Fruit fly (Drosophila melanogaster) whole organism, embryonic: ENCODE data around the gene Ccp84Ad.

Experiments
- ATbp ChIP-seq: fragments of 200-800 bp; sonication (Bioruptor generic); optimal IDR thresholded peaks from 2 replicates; lab custom pipeline; 2017; ENCODE audit warnings: missing biosample characterization, mild to moderate bottlenecking, missing genetic modification characterization, missing genetic modification reagents
- Asciz ChIP-seq: fragments of 200-800 bp; sonication (Bioruptor generic); optimal IDR thresholded peaks from 2 replicates; lab custom pipeline; 2017; ENCODE audit warnings: missing biosample characterization, mild to moderate bottlenecking, missing genetic modification characterization, missing genetic modification reagents
- BtbVII ChIP-seq: fragments of 200-800 bp; sonication (Bioruptor generic); optimal IDR thresholded peaks from 3 replicates; lab custom pipeline; 2017; ENCODE audit warnings: missing biosample characterization, mild to moderate bottlenecking, missing genetic modification characterization
- CG10321 ChIP-seq: fragments of 200-800 bp; sonication (Bioruptor generic); IDR thresholded peaks from 2 replicates; pipeline ENCODE4 v1.3.6; 2022; ENCODE audit warnings: missing biosample characterization, missing genetic modification characterization
- CG10543 ChIP-seq: fragments of 200-800 bp; sonication (Bioruptor generic); optimal IDR thresholded peaks from 3 replicates; lab custom pipeline; 2017; ENCODE audit warnings: missing biosample characterization, mild to moderate bottlenecking, missing genetic modification characterization, moderate library complexity
- CG11695 ChIP-seq: fragments of 200-800 bp; sonication (Bioruptor generic); IDR thresholded peaks from 3 replicates; pipeline ENCODE4 v1.3.6; 2022; ENCODE audit warnings: missing biosample characterization, missing genetic modification characterization
- CG1233 ChIP-seq: fragments of 200-800 bp; sonication (Bioruptor generic); optimal IDR thresholded peaks from 4 replicates; lab custom pipeline; 2018; ENCODE audit warnings: missing biosample characterization, mild to moderate bottlenecking, missing genetic modification characterization
- CG12659 ChIP-seq: fragments of 200-800 bp; sonication (Bioruptor generic); optimal IDR thresholded peaks from 3 replicates; lab custom pipeline; 2017; ENCODE audit warnings: mild to moderate bottlenecking, missing biosample characterization, missing genetic modification reagents, missing genetic modification characterization
- CG13296 ChIP-seq: fragments of 200-800 bp; sonication (Bioruptor generic); optimal IDR thresholded peaks from 3 replicates; lab custom pipeline; 2018; ENCODE audit warnings: missing biosample characterization, mild to moderate bottlenecking, missing genetic modification characterization
- CG14667 ChIP-seq: fragments of 200-800 bp; sonication (Bioruptor generic); IDR thresholded peaks from 2 replicates; pipeline ENCODE4 v1.3.6; 2022; ENCODE audit warnings: missing biosample characterization, missing genetic modification characterization
- CG14965 ChIP-seq: fragments of 200-800 bp; sonication (Bioruptor generic); optimal IDR thresholded peaks from 2 replicates; lab custom pipeline; 2016; ENCODE audit warnings: missing biosample characterization, missing genetic modification characterization, borderline replicate concordance
- CG15269 ChIP-seq: fragments of 200-800 bp; sonication (Bioruptor generic); optimal IDR thresholded peaks from 2 replicates; lab custom pipeline; 2018; ENCODE audit warnings: missing biosample characterization, mild to moderate bottlenecking, missing genetic modification characterization, moderate library complexity
- CG16779 ChIP-seq: fragments of 200-800 bp; sonication (Bioruptor generic); IDR thresholded peaks from 2 replicates; pipeline ENCODE4 v1.3.6; 2022; ENCODE audit warnings: missing biosample characterization, missing genetic modification characterization
- CG17802 ChIP-seq: fragments of 200-800 bp; sonication (Bioruptor generic); optimal IDR thresholded peaks from 2 replicates; lab custom pipeline; 2018; ENCODE audit warnings: missing biosample characterization, mild to moderate bottlenecking, missing genetic modification characterization, moderate library complexity
- CG18764 ChIP-seq: fragments of 200-800 bp; sonication (Bioruptor generic); optimal IDR thresholded peaks from 3 replicates; lab custom pipeline; 2016; ENCODE audit warnings: missing biosample characterization, missing genetic modification characterization
- CG30403 ChIP-seq: fragments of 200-800 bp; sonication (Bioruptor generic); optimal IDR thresholded peaks from 3 replicates; lab custom pipeline; 2016; ENCODE audit warnings: missing biosample characterization, missing genetic modification characterization
- CG30431 ChIP-seq: fragments of 200-800 bp; sonication (Bioruptor generic); optimal IDR thresholded peaks from 2 replicates; lab custom pipeline; 2017; ENCODE audit warnings: missing biosample characterization, missing genetic modification characterization
- CG4404 ChIP-seq: fragments of 200-800 bp; sonication (Bioruptor generic); IDR thresholded peaks from 2 replicates; pipeline ENCODE4 v1.3.6; 2022; ENCODE audit warnings: missing biosample characterization, missing genetic modification characterization
- CG7357 ChIP-seq: fragments of 200-800 bp; sonication (Bioruptor generic); IDR thresholded peaks from 3 replicates; pipeline ENCODE4 v1.3.6; 2022; ENCODE audit warnings: missing biosample characterization, missing genetic modification characterization
- CG8944 ChIP-seq: fragments of 200-800 bp; sonication (Bioruptor generic); optimal IDR thresholded peaks from 3 replicates; lab custom pipeline; 2016; ENCODE audit warnings: missing biosample characterization, missing genetic modification characterization
- CG9817 ChIP-seq: fragments of 200-800 bp; sonication (Bioruptor generic); optimal IDR thresholded peaks from 2 replicates; lab custom pipeline; 2018; ENCODE audit warnings: missing biosample characterization, mild to moderate bottlenecking, missing genetic modification characterization, moderate library complexity
- Camta ChIP-seq: fragments of 200-800 bp; sonication (Bioruptor generic); optimal IDR thresholded peaks from 2 replicates; lab custom pipeline; 2016; ENCODE audit warnings: missing biosample characterization, missing genetic modification characterization
- Drgx ChIP-seq: fragments of 200-800 bp; sonication (Bioruptor generic); IDR thresholded peaks from 2 replicates; pipeline ENCODE4 v1.3.6; 2022; ENCODE audit warnings: missing biosample characterization, missing genetic modification characterization
- HLHmδ ChIP-seq: fragments of 200-800 bp; sonication (Bioruptor generic); optimal IDR thresholded peaks from 2 replicates; lab custom pipeline; 2018; ENCODE audit warnings: missing biosample characterization, mild to moderate bottlenecking, missing genetic modification characterization, moderate library complexity
- Hand ChIP-seq: fragments of 200-800 bp; sonication (Bioruptor generic); optimal IDR thresholded peaks from 2 replicates; lab custom pipeline; 2017; ENCODE audit warnings: mild to moderate bottlenecking, missing biosample characterization, missing genetic modification reagents, missing genetic modification characterization
- Myb ChIP-seq: fragments of 200-800 bp; sonication (Bioruptor generic); optimal IDR thresholded peaks from 2 replicates; lab custom pipeline; 2016; ENCODE audit warnings: missing biosample characterization, missing genetic modification characterization
- NC2α ChIP-seq: fragments of 200-800 bp; sonication (Bioruptor generic); optimal IDR thresholded peaks from 2 replicates; lab custom pipeline; 2016; ENCODE audit warnings: missing biosample characterization, missing genetic modification characterization
- ab ChIP-seq: fragments of 200-800 bp; sonication (Bioruptor generic); optimal IDR thresholded peaks from 2 replicates; lab custom pipeline; 2016; ENCODE audit warnings: missing biosample characterization, missing genetic modification characterization
- az2 ChIP-seq: fragments of 200-800 bp; sonication (Bioruptor generic); optimal IDR thresholded peaks from 3 replicates; lab custom pipeline; 2016; ENCODE audit warnings: missing biosample characterization, missing genetic modification characterization
- cg ChIP-seq: fragments of 200-800 bp; sonication (Bioruptor generic); optimal IDR thresholded peaks from 3 replicates; lab custom pipeline; 2019; ENCODE audit warnings: missing biosample characterization, mild to moderate bottlenecking, missing genetic modification characterization, moderate library complexity
- chif ChIP-seq, 2 experiments: fragments of 200-800 bp; sonication (Bioruptor generic); optimal IDR thresholded peaks; 3 replicates each; lab custom pipeline; 2016; ENCODE audit warnings: missing biosample characterization in 2 of 2, missing genetic modification characterization in 2 of 2
- dan ChIP-seq: fragments of 200-800 bp; sonication (Bioruptor generic); IDR thresholded peaks from 2 replicates; pipeline ENCODE4 v1.3.6; 2022; ENCODE audit warnings: missing biosample characterization, missing genetic modification characterization
- emc ChIP-seq: fragments of 200-800 bp; sonication (Bioruptor generic); optimal IDR thresholded peaks from 2 replicates; lab custom pipeline; 2016; ENCODE audit warnings: missing biosample characterization, missing genetic modification characterization
- ewg ChIP-seq: fragments of 200-800 bp; sonication (Bioruptor generic); optimal IDR thresholded peaks from 3 replicates; lab custom pipeline; 2017; ENCODE audit warnings: mild to moderate bottlenecking, missing biosample characterization, missing genetic modification reagents, missing genetic modification characterization
- h ChIP-seq: fragments of >200 bp; optimal IDR thresholded peaks from 2 replicates; lab custom pipeline; 2017
- hkb ChIP-seq, 2 experiments: fragments of 200-800 bp in 1 of 2; fragments of >200 bp in 1 of 2; sonication (Bioruptor generic) in 1 of 2; IDR thresholded peaks in 1 of 2; optimal IDR thresholded peaks in 1 of 2; 2 replicates each; pipeline versions ENCODE4 v1.3.6 to Lab custom; 2017 to 2022; ENCODE audit warnings: missing biosample characterization in 1 of 2, missing genetic modification characterization in 1 of 2
- jumu ChIP-seq: fragments of 200-800 bp; sonication (Bioruptor generic); optimal IDR thresholded peaks from 3 replicates; lab custom pipeline; 2016; ENCODE audit warnings: missing biosample characterization, missing genetic modification characterization
- kni ChIP-seq: fragments of 200-800 bp; sonication (Bioruptor generic); optimal IDR thresholded peaks from 3 replicates; lab custom pipeline; 2017; ENCODE audit warnings: mild to moderate bottlenecking, missing biosample characterization, missing genetic modification reagents, missing genetic modification characterization
- lola ChIP-seq, 3 experiments: fragments of >200 bp in 2 of 3; fragments of 200-800 bp in 1 of 3; sonication (Bioruptor generic) in 1 of 3; optimal IDR thresholded peaks; 2 replicates each; lab custom pipeline; 2017 to 2019; ENCODE audit warnings: missing biosample characterization in 3 of 3, missing genetic modification characterization in 3 of 3, mild to moderate bottlenecking in 1 of 3, moderate library complexity in 1 of 3
- luna ChIP-seq: fragments of 200-800 bp; sonication (Bioruptor generic); optimal IDR thresholded peaks from 2 replicates; lab custom pipeline; 2016; ENCODE audit warnings: missing biosample characterization, missing genetic modification characterization
- pita ChIP-seq: fragments of 200-800 bp; sonication (Bioruptor generic); optimal IDR thresholded peaks from 2 replicates; lab custom pipeline; 2017; ENCODE audit warnings: missing biosample characterization, mild to moderate bottlenecking, missing genetic modification characterization
- scrt ChIP-seq: fragments of 200-800 bp; sonication (Bioruptor generic); optimal IDR thresholded peaks from 2 replicates; lab custom pipeline; 2018; ENCODE audit warnings: missing biosample characterization, mild to moderate bottlenecking, missing genetic modification characterization, moderate library complexity
- seq ChIP-seq: fragments of 200-800 bp; sonication (Bioruptor generic); IDR thresholded peaks from 2 replicates; pipeline ENCODE4 v1.3.6; 2022; ENCODE audit warnings: missing biosample characterization, missing genetic modification characterization
- sisA ChIP-seq: fragments of 200-800 bp; sonication (Bioruptor generic); IDR thresholded peaks from 2 replicates; pipeline ENCODE4 v1.3.6; 2022; ENCODE audit warnings: missing biosample characterization, missing genetic modification characterization
- slou ChIP-seq: fragments of 200-800 bp; sonication (Bioruptor generic); optimal IDR thresholded peaks from 3 replicates; lab custom pipeline; 2016; ENCODE audit warnings: missing biosample characterization, missing genetic modification characterization
- slp2 ChIP-seq: fragments of 200-800 bp; sonication (Bioruptor generic); optimal IDR thresholded peaks from 2 replicates; lab custom pipeline; 2016; ENCODE audit warnings: missing biosample characterization, missing genetic modification characterization
- sna ChIP-seq: fragments of 200-800 bp; sonication (Bioruptor generic); IDR thresholded peaks from 2 replicates; pipeline ENCODE4 v1.3.6; 2022; ENCODE audit warnings: missing biosample characterization, missing genetic modification characterization; ENCODE audit not compliant: partially characterized antibody
- stwl ChIP-seq: fragments of 200-800 bp; sonication (Bioruptor generic); optimal IDR thresholded peaks from 3 replicates; lab custom pipeline; 2018; ENCODE audit warnings: missing biosample characterization, mild to moderate bottlenecking, missing genetic modification characterization, moderate library complexity
- sug ChIP-seq: fragments of 200-800 bp; optimal IDR thresholded peaks from 2 replicates; lab custom pipeline; 2019; ENCODE audit warnings: missing biosample characterization, mild to moderate bottlenecking, missing genetic modification characterization, moderate library complexity
- ttk ChIP-seq: fragments of 200-800 bp; sonication (Bioruptor generic); IDR thresholded peaks from 2 replicates; pipeline ENCODE4 v2.1.2; 2022; ENCODE audit warnings: missing biosample characterization, missing genetic modification characterization
- usp ChIP-seq: fragments of >200 bp; optimal IDR thresholded peaks from 2 replicates; lab custom pipeline; 2017; ENCODE audit warnings: missing biosample characterization, missing genetic modification characterization
- vvl ChIP-seq: fragments of 200-800 bp; sonication (Bioruptor generic); IDR thresholded peaks from 2 replicates; pipeline ENCODE4 v1.3.6; 2022; ENCODE audit warnings: missing biosample characterization, missing genetic modification characterization

The Ccp84Ad gene

DNA sequence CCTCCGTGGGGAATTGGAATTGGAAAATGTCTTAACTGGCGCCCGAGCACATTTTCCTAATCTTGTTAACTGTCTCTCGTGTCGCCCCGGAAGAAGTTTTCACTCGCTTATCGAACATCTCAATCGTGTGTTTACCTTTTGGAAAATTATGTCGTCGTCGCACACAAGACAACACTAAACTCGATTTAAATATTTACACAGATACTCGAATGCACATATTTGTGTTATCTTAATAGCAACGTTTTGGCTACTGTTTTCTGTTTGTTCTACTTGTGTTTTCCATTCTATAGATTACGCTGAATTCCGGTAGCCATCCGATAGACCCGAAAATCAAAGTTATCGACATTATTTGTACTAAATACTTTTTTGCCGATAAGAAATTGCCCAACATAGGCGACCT is 25.3 kb upstream of the Ccp84Ad start (continued):
- no peak for TF ChIP-seq CG7357 (GFP tag; lab: Robert Waterston, UW)
- TF ChIP-seq lola (GFP tag; optimal IDR thresholded peaks at IDR 0.05; lab: Kevin White, UChicago) = peak in 1 of 3 experiments; percentile 59
- TF ChIP-seq vvl (GFP tag; lab: Robert Waterston, UW) = no peak
- TF ChIP-seq sug (tag; lab: Kevin White, UChicago) = no peak
- no peak for TF ChIP-seq CG8944
- no peak for TF ChIP-seq Drgx (GFP tag; lab: Robert Waterston, UW)
- no peak for TF ChIP-seq usp (GFP tag; lab: Kevin White, UChicago)
- no peak for TF ChIP-seq slou (GFP tag; lab: Kevin White, UChicago)
- no peak for TF ChIP-seq dan
- TF ChIP-seq Camta = peak; percentile 42
- TF ChIP-seq chif (GFP tag; optimal IDR thresholded peaks at IDR 0.05; lab: Kevin White, UChicago) = peak; percentile 26 to 55
- TF ChIP-seq sisA (GFP tag; lab: Robert Waterston, UW) = no peak
- peak; percentile 49 for TF ChIP-seq ATbp (GFP tag; lab: Kevin White, UChicago)
- TF ChIP-seq az2 = no peak
- TF ChIP-seq CG30431 (GFP tag; lab: Kevin White, UChicago) = no peak
- peak; percentile 7 for TF ChIP-seq kni (GFP tag; lab: Kevin White, UChicago)
- TF ChIP-seq sna = no peak
- no peak for TF ChIP-seq ab (GFP tag; lab: Kevin White, UChicago)
- TF ChIP-seq Asciz (GFP tag; lab: Kevin White, UChicago) = peak; percentile 48
- TF ChIP-seq luna (GFP tag; lab: Kevin White, UChicago) = no peak
- TF ChIP-seq hkb (optimal IDR thresholded peaks at IDR 0.05; lab: Kevin White, UChicago) = no peak
- TF ChIP-seq hkb (GFP tag; IDR thresholded peaks at IDR 0.05; lab: Robert Waterston, UW) = no peak
- TF ChIP-seq BtbVII (GFP tag; lab: Kevin White, UChicago) = peak; percentile 8
- TF ChIP-seq CG18764 = no peak
- TF ChIP-seq CG4404 = no peak
- no peak for TF ChIP-seq stwl
- no peak for TF ChIP-seq CG14667
- TF ChIP-seq h (lab: Kevin White, UChicago) = no peak
- no peak for TF ChIP-seq jumu (GFP tag; lab: Kevin White, UChicago)
- no peak for TF ChIP-seq Myb (GFP tag; lab: Kevin White, UChicago)
- TF ChIP-seq CG13296 (GFP tag; lab: Kevin White, UChicago) = no peak
- TF ChIP-seq scrt (GFP tag; lab: Kevin White, UChicago) = no peak
- TF ChIP-seq NC2α = no peak
- TF ChIP-seq CG12659 (GFP tag; lab: Kevin White, UChicago) = no peak
- TF ChIP-seq pita (GFP tag; lab: Kevin White, UChicago) = no peak
- no peak for TF ChIP-seq cg (GFP tag; lab: Kevin White, UChicago)
- TF ChIP-seq CG17802 = no peak
- no peak for TF ChIP-seq ewg (GFP tag; lab: Kevin White, UChicago)
- TF ChIP-seq CG30403 (GFP tag; lab: Kevin White, UChicago) = no peak
- no peak for TF ChIP-seq CG9817 (tag; lab: Kevin White, UChicago)
- no peak for TF ChIP-seq CG16779
- TF ChIP-seq CG15269 (tag; lab: Kevin White, UChicago) = no peak
- no peak for TF ChIP-seq CG14965
- TF ChIP-seq Hand (GFP tag; lab: Kevin White, UChicago) = no peak
- no peak for TF ChIP-seq seq
- no peak for TF ChIP-seq ttk (GFP tag; lab: Robert Waterston, UW)
- no peak for TF ChIP-seq emc (GFP tag; lab: Kevin White, UChicago)
- TF ChIP-seq CG11695 (GFP tag; lab: Robert Waterston, UW) = no peak
- no peak for TF ChIP-seq CG10543 (GFP tag; lab: Kevin White, UChicago)
- no peak for TF ChIP-seq CG10321 (GFP tag; lab: Robert Waterston, UW)
- no peak for TF ChIP-seq slp2 (GFP tag; lab: Kevin White, UChicago)
- TF ChIP-seq HLHmδ (GFP tag; lab: Kevin White, UChicago) = peak; percentile 25
- peak; percentile 59 for TF ChIP-seq CG1233 (GFP tag; lab: Kevin White, UChicago)
